Worm (Caenorhabditis elegans) whole organism, young adult: ENCODE results near the gene W02D7.6.

Source experiments
- C17E4.6 ChIP-seq: fragments of 200-800 bp; sonication (Bioruptor generic); IDR thresholded peaks from 2 replicates; pipeline ENCODE4 v1.3.6; 2022; ENCODE audit warnings: missing genetic modification reagents, missing genetic modification characterization, missing compliant biosample characterization
- ama-1 ChIP-seq, 3 experiments: fragments of 150-350 bp in 1 of 3; sonication (generic microtip) in 2 of 3; optimal IDR thresholded peaks; 2 replicates each; lab custom pipeline; 2014 to 2018; ENCODE audit warnings: missing biosample characterization in 2 of 3, missing genetic modification characterization in 2 of 3, missing genetic modification reagents in 2 of 3
- mes-4 ChIP-seq: sonication (generic microtip); optimal IDR thresholded peaks from 2 replicates; lab custom pipeline; 2016; ENCODE audit warnings: missing genotype, missing genetic modification characterization, missing compliant biosample characterization
- rec-8 ChIP-seq, 2 experiments: sonication (generic microtip); optimal IDR thresholded peaks; 2 replicates each; lab custom pipeline; 2016; ENCODE audit warnings: mild to moderate bottlenecking in 2 of 2, missing genetic modification characterization in 2 of 2, missing genetic modification reagents in 2 of 2, missing genotype in 2 of 2, missing biosample characterization in 1 of 2, missing compliant biosample characterization in 1 of 2, moderate library complexity in 1 of 2
- unc-62 ChIP-seq: fragments of 150-350 bp; optimal IDR thresholded peaks from 2 replicates; lab custom pipeline; 2014; ENCODE audit warnings: missing biosample characterization, missing genetic modification reagents, missing genetic modification characterization

DNA sequence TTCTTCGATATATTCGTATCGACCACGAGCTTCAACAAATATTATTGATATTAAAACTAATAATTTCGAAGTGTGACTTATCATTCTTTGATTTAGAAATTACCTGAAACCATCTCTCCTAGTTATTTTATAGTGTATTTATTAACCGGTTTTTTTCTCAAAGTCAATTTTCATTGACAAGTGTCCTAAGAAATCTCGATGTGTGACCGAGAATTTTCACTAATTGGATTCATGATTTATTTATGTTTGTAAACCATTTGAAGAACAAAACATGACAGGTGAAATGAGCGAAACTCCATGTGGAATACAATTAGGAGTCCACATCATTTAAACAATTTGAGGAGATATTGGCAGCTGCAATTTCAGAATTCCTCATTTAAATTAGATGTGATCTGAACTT is 37.8 kb downstream of the W02D7.6 start, which contains the start of gene C16D9.8:
- TF ChIP-seq unc-62 (GFP tag; lab: Kevin White, UChicago) (no peak), mes-4 (tag; lab: Kevin White, UChicago) (no peak), C17E4.6 (GFP tag; lab: Robert Waterston, UW) (no peak), rec-8 (tag; optimal IDR thresholded peaks at IDR 0.05; lab: Kevin White, UChicago) (no peak), ama-1 (optimal IDR thresholded peaks at IDR 0.05; lab: Kevin White, UChicago) (no peak), ama-1 (GFP tag; optimal IDR thresholded peaks at IDR 0.05; lab: Kevin White, UChicago) (no peak)
